Fruit fly (Drosophila melanogaster) whole organism, prepupa: ENCODE measurements around the gene org-1.

Source experiments
- CG10631 ChIP-seq: fragments of 200-800 bp; sonication (Bioruptor generic); optimal IDR thresholded peaks from 2 replicates; lab custom pipeline; 2016; ENCODE audit warnings: missing biosample characterization, missing genetic modification characterization
- CG10669 ChIP-seq: fragments of 200-800 bp; sonication (Bioruptor generic); optimal IDR thresholded peaks from 3 replicates; lab custom pipeline; 2018; ENCODE audit warnings: missing biosample characterization, mild to moderate bottlenecking, missing genetic modification characterization, moderate library complexity
- CG11294 ChIP-seq: fragments of 200-800 bp; sonication (Bioruptor generic); IDR thresholded peaks from 2 replicates; pipeline ENCODE4 v1.3.6; 2022; ENCODE audit warnings: missing biosample characterization, missing genetic modification characterization
- CG11902 ChIP-seq: fragments of 200-800 bp; sonication (Bioruptor generic); optimal IDR thresholded peaks from 3 replicates; lab custom pipeline; 2016; ENCODE audit warnings: missing biosample characterization, missing genetic modification characterization
- CG15336 ChIP-seq: fragments of 200-800 bp; sonication (Bioruptor generic); IDR thresholded peaks from 2 replicates; pipeline ENCODE4 v1.3.6; 2022; ENCODE audit warnings: missing biosample characterization, missing genetic modification characterization
- CG1621 ChIP-seq: fragments of 200-800 bp; sonication (Bioruptor generic); optimal IDR thresholded peaks from 3 replicates; lab custom pipeline; 2018; ENCODE audit warnings: missing biosample characterization, mild to moderate bottlenecking, missing genetic modification characterization
- CG3032 ChIP-seq: fragments of 200-800 bp; optimal IDR thresholded peaks from 2 replicates; lab custom pipeline; 2019; ENCODE audit warnings: missing biosample characterization, mild to moderate bottlenecking, missing genetic modification characterization, moderate library complexity
- CG31627 ChIP-seq: fragments of 200-800 bp; sonication (Bioruptor generic); optimal IDR thresholded peaks from 3 replicates; lab custom pipeline; 2016; ENCODE audit warnings: missing biosample characterization, missing genetic modification characterization
- CG34406 ChIP-seq: fragments of 200-800 bp; sonication (Bioruptor generic); optimal IDR thresholded peaks from 3 replicates; lab custom pipeline; 2016; ENCODE audit warnings: missing biosample characterization, missing genetic modification characterization
- CG3919 ChIP-seq: fragments of 200-800 bp; sonication (Bioruptor generic); optimal IDR thresholded peaks from 3 replicates; lab custom pipeline; 2016; ENCODE audit warnings: missing biosample characterization, missing genetic modification characterization
- CG6163 ChIP-seq: fragments of 200-800 bp; sonication (Bioruptor generic); IDR thresholded peaks from 3 replicates; pipeline ENCODE4 v1.3.6; 2022; ENCODE audit warnings: missing biosample characterization, missing genetic modification characterization
- CG6276 ChIP-seq: fragments of 200-800 bp; sonication (Bioruptor generic); optimal IDR thresholded peaks from 2 replicates; lab custom pipeline; 2017; ENCODE audit warnings: missing biosample characterization, mild to moderate bottlenecking, missing genetic modification characterization
- CG6792 ChIP-seq: fragments of 200-800 bp; sonication (Bioruptor generic); optimal IDR thresholded peaks from 3 replicates; lab custom pipeline; 2016; ENCODE audit warnings: missing biosample characterization, missing genetic modification characterization
- CG6808 ChIP-seq: fragments of 200-800 bp; sonication (Bioruptor generic); optimal IDR thresholded peaks from 3 replicates; lab custom pipeline; 2017; ENCODE audit warnings: missing biosample characterization, missing genetic modification characterization, mild to moderate bottlenecking, moderate library complexity, missing genetic modification reagents
- CG6854 ChIP-seq: fragments of 200-800 bp; sonication (Bioruptor generic); optimal IDR thresholded peaks from 2 replicates; lab custom pipeline; 2017; ENCODE audit warnings: missing biosample characterization, mild to moderate bottlenecking, missing genetic modification characterization
- CG7368 ChIP-seq: fragments of 200-800 bp; sonication (Bioruptor generic); optimal IDR thresholded peaks from 3 replicates; lab custom pipeline; 2016; ENCODE audit warnings: missing biosample characterization, missing genetic modification characterization
- CG8119 ChIP-seq: fragments of 200-800 bp; sonication (Bioruptor generic); IDR thresholded peaks from 3 replicates; pipeline ENCODE4 v1.3.6; 2022; ENCODE audit warnings: missing biosample characterization, missing genetic modification characterization
- CG8319 ChIP-seq: fragments of 200-800 bp; sonication (Bioruptor generic); optimal IDR thresholded peaks from 3 replicates; lab custom pipeline; 2016; ENCODE audit warnings: missing biosample characterization, missing genetic modification characterization
- CG8632 ChIP-seq: fragments of 200-800 bp; sonication (Bioruptor generic); optimal IDR thresholded peaks from 3 replicates; lab custom pipeline; 2016; ENCODE audit warnings: missing biosample characterization, missing genetic modification characterization
- CG9139 ChIP-seq: fragments of 200-800 bp; sonication (Bioruptor generic); optimal IDR thresholded peaks from 3 replicates; lab custom pipeline; 2017; ENCODE audit warnings: missing biosample characterization, mild to moderate bottlenecking, missing genetic modification characterization
- Eip78C ChIP-seq: fragments of 200-800 bp; sonication (Bioruptor generic); peaks from one replicate; lab custom pipeline; 2016; ENCODE audit warnings: missing biosample characterization, missing genetic modification characterization
- Eip93F ChIP-seq: fragments of 200-800 bp; sonication (Bioruptor generic); optimal IDR thresholded peaks from 2 replicates; lab custom pipeline; 2016; ENCODE audit warnings: missing biosample characterization, mild to moderate bottlenecking, missing genetic modification characterization
- Ets21C ChIP-seq: fragments of 200-800 bp; sonication (Bioruptor generic); optimal IDR thresholded peaks from 3 replicates; lab custom pipeline; 2016; ENCODE audit warnings: missing biosample characterization, missing genetic modification characterization
- Ets96B ChIP-seq: fragments of 200-800 bp; optimal IDR thresholded peaks from 2 replicates; lab custom pipeline; 2019; ENCODE audit warnings: missing biosample characterization, mild to moderate bottlenecking, missing genetic modification characterization, moderate library complexity
- Gug ChIP-seq: fragments of 200-800 bp; sonication (Bioruptor generic); IDR thresholded peaks from 2 replicates; pipeline ENCODE4 v1.3.6; 2022; ENCODE audit warnings: missing biosample characterization, missing genetic modification characterization
- Hr38 ChIP-seq: sonication (Bioruptor generic); optimal IDR thresholded peaks from 2 replicates; lab custom pipeline; 2016; ENCODE audit warnings: missing biosample characterization, missing genetic modification characterization
- Hr39 ChIP-seq: fragments of 200-800 bp; sonication (Bioruptor generic); optimal IDR thresholded peaks from 2 replicates; lab custom pipeline; 2016; ENCODE audit warnings: missing biosample characterization, missing genetic modification characterization
- Hr4 ChIP-seq: fragments of 200-800 bp; sonication (Bioruptor generic); optimal IDR thresholded peaks from 3 replicates; lab custom pipeline; 2016; ENCODE audit warnings: missing biosample characterization, missing genetic modification characterization
- Lpt ChIP-seq: fragments of 200-800 bp; sonication (Bioruptor generic); optimal IDR thresholded peaks from 3 replicates; lab custom pipeline; 2016; ENCODE audit warnings: missing biosample characterization, missing genetic modification characterization
- Met ChIP-seq: fragments of 200-800 bp; sonication (Bioruptor generic); optimal IDR thresholded peaks from 3 replicates; lab custom pipeline; 2016; ENCODE audit warnings: missing biosample characterization, missing genetic modification characterization
- OdsH ChIP-seq: fragments of 200-800 bp; sonication (Bioruptor generic); optimal IDR thresholded peaks from 3 replicates; lab custom pipeline; 2016; ENCODE audit warnings: missing biosample characterization, missing genetic modification characterization
- Smox ChIP-seq: fragments of 200-800 bp; sonication (Bioruptor generic); optimal IDR thresholded peaks from 3 replicates; lab custom pipeline; 2016; ENCODE audit warnings: missing biosample characterization, missing genetic modification characterization
- Sox102F ChIP-seq: fragments of 200-800 bp; sonication (Bioruptor generic); optimal IDR thresholded peaks from 2 replicates; lab custom pipeline; 2016; ENCODE audit warnings: missing biosample characterization, mild to moderate bottlenecking, missing genetic modification characterization
- Sox14 ChIP-seq: fragments of 200-800 bp; sonication (Bioruptor generic); optimal IDR thresholded peaks from 3 replicates; lab custom pipeline; 2016; ENCODE audit warnings: missing biosample characterization, missing genetic modification characterization
- Sox15 ChIP-seq: fragments of 200-800 bp; sonication (Bioruptor generic); optimal IDR thresholded peaks from 3 replicates; lab custom pipeline; 2016; ENCODE audit warnings: missing biosample characterization, missing genetic modification characterization
- achi ChIP-seq: fragments of 200-800 bp; sonication (Bioruptor generic); optimal IDR thresholded peaks from 3 replicates; lab custom pipeline; 2016; ENCODE audit warnings: missing biosample characterization, missing genetic modification characterization
- cyc ChIP-seq: fragments of 200-800 bp; sonication (Bioruptor generic); optimal IDR thresholded peaks from 3 replicates; lab custom pipeline; 2016; ENCODE audit warnings: missing biosample characterization, missing genetic modification characterization
- eg ChIP-seq: fragments of 200-800 bp; sonication (Bioruptor generic); IDR thresholded peaks from 3 replicates; pipeline ENCODE4 v1.3.6; 2022; ENCODE audit warnings: missing biosample characterization, missing genetic modification characterization
- esn ChIP-seq: fragments of 200-800 bp; sonication (Bioruptor generic); optimal IDR thresholded peaks from 2 replicates; lab custom pipeline; 2016; ENCODE audit warnings: missing biosample characterization, mild to moderate bottlenecking, missing genetic modification characterization, moderate library complexity
- fd59A ChIP-seq: fragments of 200-800 bp; sonication (Bioruptor generic); optimal IDR thresholded peaks from 2 replicates; lab custom pipeline; 2017; ENCODE audit warnings: missing biosample characterization, mild to moderate bottlenecking, missing genetic modification characterization, missing genetic modification reagents
- fkh ChIP-seq: fragments of 200-800 bp; sonication (Bioruptor generic); optimal IDR thresholded peaks from 3 replicates; lab custom pipeline; 2017; ENCODE audit warnings: missing biosample characterization, mild to moderate bottlenecking, missing genetic modification characterization, moderate library complexity
- pdm3 ChIP-seq: fragments of 200-800 bp; sonication (Bioruptor generic); optimal IDR thresholded peaks from 3 replicates; lab custom pipeline; 2016; ENCODE audit warnings: missing biosample characterization, missing genetic modification characterization
- salr ChIP-seq, 2 experiments: fragments of 200-800 bp; sonication (Bioruptor generic); optimal IDR thresholded peaks; 3 replicates each; lab custom pipeline; 2016 to 2018; ENCODE audit warnings: missing biosample characterization in 2 of 2, missing genetic modification characterization in 2 of 2, mild to moderate bottlenecking in 1 of 2
- spab ChIP-seq: fragments of 200-800 bp; sonication (Bioruptor generic); optimal IDR thresholded peaks from 2 replicates; lab custom pipeline; 2017; ENCODE audit warnings: missing biosample characterization, mild to moderate bottlenecking, missing genetic modification characterization, missing genetic modification reagents
- ss ChIP-seq, 2 experiments: fragments of 200-800 bp; sonication (Bioruptor generic); optimal IDR thresholded peaks; 2 replicates in 1 of 2; 3 replicates in 1 of 2; lab custom pipeline; 2017 to 2018; ENCODE audit warnings: mild to moderate bottlenecking in 2 of 2, missing biosample characterization in 2 of 2, missing genetic modification characterization in 2 of 2, moderate library complexity in 1 of 2
- svp ChIP-seq: fragments of 200-800 bp; sonication (Bioruptor generic); peaks from one replicate; lab custom pipeline; 2016; ENCODE audit warnings: missing biosample characterization, missing genetic modification characterization
- topi ChIP-seq: fragments of 200-800 bp; sonication (Bioruptor generic); optimal IDR thresholded peaks from 3 replicates; lab custom pipeline; 2016; ENCODE audit warnings: missing biosample characterization, missing genetic modification characterization
- vri ChIP-seq: fragments of 200-800 bp; sonication (Bioruptor generic); optimal IDR thresholded peaks from 3 replicates; lab custom pipeline; 2016; ENCODE audit warnings: missing biosample characterization, mild to moderate bottlenecking, missing genetic modification characterization

Gene org-1

dm6 chrX:8492849-8493248 is 38.0 kb upstream of the org-1 start (continued):
- TF ChIP-seq Ets21C (GFP tag; lab: Kevin White, UChicago) (peak; percentile 28), CG8319 (peak; percentile 74), CG34406 (GFP tag; lab: Kevin White, UChicago) (peak; percentile 82), CG8632 (GFP tag; lab: Kevin White, UChicago) (peak; percentile 78), salr (GFP tag; optimal IDR thresholded peaks at IDR 0.05; lab: Kevin White, UChicago) (peak; percentile 24 to 54), Met (GFP tag; lab: Kevin White, UChicago) (peak; percentile 77), Sox102F (GFP tag; lab: Kevin White, UChicago) (peak; percentile 65), Hr4 (GFP tag; lab: Kevin White, UChicago) (peak; percentile 76)
- TF ChIP-seq, all 60 proteins: peak for 58

dm6 chrX:8491452-8492046 is 36.7 kb upstream of the org-1 start:
- TF ChIP-seq OdsH (peak; percentile 45), Gug (GFP tag; lab: Robert Waterston, UW) (peak; percentile 29; the same call in 1 of the 2 replicates), Sox14 (GFP tag; lab: Kevin White, UChicago) (peak; percentile 51), CG10631 (GFP tag; lab: Kevin White, UChicago) (peak; percentile 22), eg (GFP tag; lab: Robert Waterston, UW) (peak; percentile 50), CG11902 (GFP tag; lab: Kevin White, UChicago) (no peak), Lpt (GFP tag; lab: Kevin White, UChicago) (peak; percentile 32), svp (GFP tag; lab: Kevin White, UChicago) (peak; percentile 81), CG6276 (peak; percentile 65), esn (GFP tag; lab: Kevin White, UChicago) (peak; percentile 61), Eip93F (no peak), CG10669 (no peak), CG6854 (GFP tag; lab: Kevin White, UChicago) (peak; percentile 50), CG9139 (no peak), pdm3 (GFP tag; lab: Kevin White, UChicago) (peak; percentile 59), CG6163 (GFP tag; lab: Robert Waterston, UW) (peak; percentile 59), fkh (GFP tag; lab: Kevin White, UChicago) (no peak), Hr38 (peak; percentile 20), CG6808 (GFP tag; lab: Kevin White, UChicago) (peak; percentile 25), Ets96B (tag; lab: Kevin White, UChicago) (peak; percentile 47), spab (GFP tag; lab: Kevin White, UChicago) (peak; percentile 52), CG34406 (GFP tag; lab: Kevin White, UChicago) (peak; percentile 35), CG7368 (GFP tag; lab: Kevin White, UChicago) (peak; percentile 25), CG3032 (peak; percentile 62), topi (GFP tag; lab: Kevin White, UChicago) (peak; percentile 41), cyc (peak; percentile 36), Met (GFP tag; lab: Kevin White, UChicago) (peak; percentile 46), CG1621 (tag; lab: Kevin White, UChicago) (peak; percentile 21), fd59A (peak; percentile 27), CG6792 (peak; percentile 50), CG11294 (no peak), vri (GFP tag; lab: Kevin White, UChicago) (peak; percentile 17), Hr39 (peak; percentile 50), Smox (GFP tag; lab: Kevin White, UChicago) (peak; percentile 70), CG8319 (peak; percentile 41), CG8632 (GFP tag; lab: Kevin White, UChicago) (peak; percentile 58), achi (GFP tag; lab: Kevin White, UChicago) (peak; percentile 45), Sox15 (GFP tag; lab: Kevin White, UChicago) (peak; percentile 19), CG31627 (GFP tag; lab: Kevin White, UChicago) (peak; percentile 56), CG3919 (GFP tag; lab: Kevin White, UChicago) (peak; percentile 42), CG8119 (GFP tag; lab: Robert Waterston, UW) (peak; percentile 48; the same call in 1 of the 3 replicates), Eip78C (GFP tag; lab: Kevin White, UChicago) (peak; percentile 85), ss (GFP tag; optimal IDR thresholded peaks at IDR 0.05; lab: Kevin White, UChicago) (peak; percentile 61 to 68), Sox102F (GFP tag; lab: Kevin White, UChicago) (peak; percentile 51), CG15336 (GFP tag; lab: Robert Waterston, UW) (no peak; the same call in 1 of the 2 replicates)
